Worm (Caenorhabditis elegans): Measurements from ENCODE around the gene clec-221.

Gene clec-221

ce11 chrV:10967594-10968273 is 13.5 kb upstream of the clec-221 start:
- peak; percentile 4 for TF ChIP-seq nhr-85 (tag)
- TF ChIP-seq efl-1 (optimal IDR thresholded peaks at IDR 0.05), result no peak
- TF ChIP-seq efl-1 (GFP tag; optimal IDR thresholded peaks at IDR 0.05 in 1 of 2), result peak in 1 of 2 experiments; percentile 24
- TF ChIP-seq lsy-2 (tag; optimal IDR thresholded peaks at IDR 0.05), result peak in 1 of 2 experiments; percentile 27
- TF ChIP-seq zag-1 (tag; optimal IDR thresholded peaks at IDR 0.05), result no peak
- TF ChIP-seq elt-2 (tag; optimal IDR thresholded peaks at IDR 0.05), result no peak

ce11 chrV:10966874-10967273 is 12.6 kb upstream of the clec-221 start:
- TF ChIP-seq efl-1 (optimal IDR thresholded peaks at IDR 0.05), result no peak
- peak in 1 of 2 experiments; percentile 17 for TF ChIP-seq efl-1 (GFP tag; optimal IDR thresholded peaks at IDR 0.05 in 1 of 2)
- TF ChIP-seq nhr-11 (tag; optimal IDR thresholded peaks at IDR 0.05), result no peak

ce11 chrV:10965501-10965900 is 11.3 kb upstream of the clec-221 start, which contains the start of the genes ctf-4 and eef-1G:
Gene ctf-4, minus strand, starts transcription at chrV:10965539.
Gene eef-1G, plus strand, starts transcription at chrV:10965719.
- TF ChIP-seq ceh-8 (GFP tag; optimal IDR thresholded peaks at IDR 0.05), result peak; percentile 72
- no peak for TF ChIP-seq unc-30 (tag; optimal IDR thresholded peaks at IDR 0.05)
- TF ChIP-seq nhr-85 (tag), result peak; percentile 98
- TF ChIP-seq hpl-2 (GFP tag; optimal IDR thresholded peaks at IDR 0.05), result peak; percentile 89
- TF ChIP-seq egl-27 (tag; optimal IDR thresholded peaks at IDR 0.05), result peak in 1 of 2 experiments; percentile 34
- TF ChIP-seq fkh-4 (tag; optimal IDR thresholded peaks at IDR 0.05; ENCODE audit: borderline replicate concordance), result peak; percentile 67
- TF ChIP-seq nhr-28 (tag; optimal IDR thresholded peaks at IDR 0.05), result no peak
- peak; percentile 95 for TF ChIP-seq dsc-1 (tag; optimal IDR thresholded peaks at IDR 0.05)
- peak; percentile 93 for TF ChIP-seq fos-1 (tag; optimal IDR thresholded peaks at IDR 0.05)
- peak; percentile 70 for TF ChIP-seq aly-2 (tag; optimal IDR thresholded peaks at IDR 0.05)
- TF ChIP-seq mep-1 (tag; optimal IDR thresholded peaks at IDR 0.05), result peak; percentile 98
- TF ChIP-seq C04F5.9 (tag; optimal IDR thresholded peaks at IDR 0.05), result peak; percentile 53
- peak; percentile 97 for TF ChIP-seq tbx-2 (tag; optimal IDR thresholded peaks at IDR 0.05)
- TF ChIP-seq snpc-4 (tag; optimal IDR thresholded peaks at IDR 0.05), result no peak
- TF ChIP-seq jun-1 (tag; optimal IDR thresholded peaks at IDR 0.05), result peak; percentile 91
- no peak for TF ChIP-seq ceh-63 (GFP tag; optimal IDR thresholded peaks at IDR 0.05)
- peak; percentile 94 to 97 for TF ChIP-seq lsy-2 (tag; optimal IDR thresholded peaks at IDR 0.05)
- TF ChIP-seq tlp-1 (tag; optimal IDR thresholded peaks at IDR 0.05), result no peak
- peak; percentile 96 to 99 for TF ChIP-seq efl-1 (optimal IDR thresholded peaks at IDR 0.05)
- TF ChIP-seq efl-1 (GFP tag; optimal IDR thresholded peaks at IDR 0.05 in 1 of 2), result peak; percentile 94 to 99
- TF ChIP-seq unc-86 (tag; optimal IDR thresholded peaks at IDR 0.05), result peak; percentile 91
- TF ChIP-seq ets-5 (GFP tag; IDR thresholded peaks at IDR 0.05), result no peak
- TF ChIP-seq C16A3.4 (tag; optimal IDR thresholded peaks at IDR 0.05), result peak; percentile 98
- peak; percentile 85 for TF ChIP-seq ceh-88 (GFP tag; IDR thresholded peaks at IDR 0.05)
- TF ChIP-seq snu-23 (GFP tag; optimal IDR thresholded peaks at IDR 0.05), result peak; percentile 98
- peak; percentile 80 for TF ChIP-seq fkh-10 (GFP tag; optimal IDR thresholded peaks at IDR 0.05)
- TF ChIP-seq zag-1 (tag; optimal IDR thresholded peaks at IDR 0.05), result peak; percentile 46
- TF ChIP-seq ceh-82 (tag; optimal IDR thresholded peaks at IDR 0.05), result peak; percentile 88 to 98 (median 94)
- no peak for TF ChIP-seq efl-3 (GFP tag; optimal IDR thresholded peaks at IDR 0.05)
- peak in 1 of 2 experiments; percentile 67 for TF ChIP-seq ztf-11 (tag; optimal IDR thresholded peaks at IDR 0.05)
- no peak for TF ChIP-seq nhr-12 (tag; optimal IDR thresholded peaks at IDR 0.05)
- TF ChIP-seq ces-1 (GFP tag; optimal IDR thresholded peaks at IDR 0.05), result no peak
- TF ChIP-seq lin-35 (GFP tag; optimal IDR thresholded peaks at IDR 0.05), result peak; percentile 97 to 99
- peak; percentile 99 for TF ChIP-seq unc-130 (tag; optimal IDR thresholded peaks at IDR 0.05)
- peak; percentile 68 for TF ChIP-seq F16B12.6 (tag; optimal IDR thresholded peaks at IDR 0.05)
- peak in 1 of 2 experiments; percentile 93 for TF ChIP-seq mdl-1 (tag; optimal IDR thresholded peaks at IDR 0.05)
- peak; percentile 99 for TF ChIP-seq nhr-20 (tag; optimal IDR thresholded peaks at IDR 0.05)
- peak; percentile 47 for TF ChIP-seq aha-1 (tag; optimal IDR thresholded peaks at IDR 0.05)
- TF ChIP-seq hlh-17 (GFP tag; optimal IDR thresholded peaks at IDR 0.05; ENCODE audit: borderline replicate concordance), result no peak
- peak; percentile 92 for TF ChIP-seq elt-2 (tag; optimal IDR thresholded peaks at IDR 0.05)
- peak; percentile 69 for TF ChIP-seq nhr-11 (tag; optimal IDR thresholded peaks at IDR 0.05)
- peak; percentile 86 for TF ChIP-seq mab-9 (GFP tag; IDR thresholded peaks at IDR 0.05)
- peak; percentile 92 for TF ChIP-seq lin-15B (tag; optimal IDR thresholded peaks at IDR 0.05)
- TF ChIP-seq elt-3 (tag; optimal IDR thresholded peaks at IDR 0.05), result peak in 4 of 6 experiments; percentile 30 to 96 (median 94)
- peak; percentile 94 for TF ChIP-seq isw-1 (GFP tag; IDR thresholded peaks at IDR 0.05)
- TF ChIP-seq unc-98 (GFP tag; IDR thresholded peaks at IDR 0.05), result peak; percentile 72
- TF ChIP-seq hlh-4 (tag; optimal IDR thresholded peaks at IDR 0.05), result no peak

All from whole organism, L1 larva.